Worm (Caenorhabditis elegans): ENCODE measurements around the gene cisd-1.

The cisd-1 gene

ce11 chrII:11476410-11476809 is 7.0 kb upstream of the cisd-1 start, which contains the start of gene W02B12.16:
Gene W02B12.16, minus strand, starts transcription at chrII:11476510.
- no peak for TF ChIP-seq nfya-1 (tag; optimal IDR thresholded peaks at IDR 0.05; ENCODE audit: borderline replicate concordance, insufficient read depth)
- no peak for TF ChIP-seq pha-4 (tag; optimal IDR thresholded peaks at IDR 0.05)
- TF ChIP-seq xnd-1 (tag; optimal IDR thresholded peaks at IDR 0.05) = no peak
- TF ChIP-seq ceh-40 (GFP tag; IDR thresholded peaks at IDR 0.05) = no peak
- no peak for TF ChIP-seq hsf-1 (GFP tag; IDR thresholded peaks at IDR 0.05)
- no peak for TF ChIP-seq ztf-25 (GFP tag; IDR thresholded peaks at IDR 0.05)
- no peak for TF ChIP-seq ceh-27 (GFP tag; optimal IDR thresholded peaks at IDR 0.05)

- TF ChIP-seq cebp-2 (GFP tag; IDR thresholded peaks at IDR 0.05) (no peak), mcd-1 (GFP tag; IDR thresholded peaks at IDR 0.05) (peak; percentile 88), ztf-26 (tag; optimal IDR thresholded peaks at IDR 0.05) (peak; percentile 44), sdz-38 (tag; optimal IDR thresholded peaks at IDR 0.05) (no peak), bed-2 (GFP tag; IDR thresholded peaks at IDR 0.05) (no peak), nfya-1 (tag; optimal IDR thresholded peaks at IDR 0.05; ENCODE audit: borderline replicate concordance, insufficient read depth) (no peak), egl-18 (GFP tag; IDR thresholded peaks at IDR 0.05) (0 out of 2 replicates have a peak, but pooled peaks have one; percentile 38), xnd-1 (tag; optimal IDR thresholded peaks at IDR 0.05) (peak; percentile 61), F57C9.4 (tag; optimal IDR thresholded peaks at IDR 0.05) (no peak), madf-6 (GFP tag; IDR thresholded peaks at IDR 0.05) (peak; percentile 91), hlh-12 (tag; optimal IDR thresholded peaks at IDR 0.05) (no peak), fkh-3 (tag; optimal IDR thresholded peaks at IDR 0.05) (no peak), F52B5.7 (tag; optimal IDR thresholded peaks at IDR 0.05) (no peak), athp-1 (tag; optimal IDR thresholded peaks at IDR 0.05) (no peak), F22D6.2 (tag; optimal IDR thresholded peaks at IDR 0.05) (peak; percentile 43), nhr-90 (tag; optimal IDR thresholded peaks at IDR 0.05) (no peak), attf-3 (GFP tag; conservative IDR thresholded peaks at IDR 0.05) (peak; percentile 69), aptf-3 (GFP tag; IDR thresholded peaks at IDR 0.05) (no peak), K11D2.4 (GFP tag; IDR thresholded peaks at IDR 0.05) (peak; percentile 83), C06A6.2 (GFP tag; conservative IDR thresholded peaks at IDR 0.05) (peak; percentile 69), F49E8.2 (tag; optimal IDR thresholded peaks at IDR 0.05; ENCODE audit: insufficient read depth) (peak; percentile 12), die-1 (tag; optimal IDR thresholded peaks at IDR 0.05) (peak; percentile 33), ztf-25 (GFP tag; IDR thresholded peaks at IDR 0.05) (no peak), ztf-28 (GFP tag; IDR thresholded peaks at IDR 0.05) (no peak), B0336.3 (GFP tag; IDR thresholded peaks at IDR 0.05) (peak; percentile 85), unc-62 (GFP tag; optimal IDR thresholded peaks at IDR 0.05) (no peak), gei-17 (GFP tag; optimal IDR thresholded peaks at IDR 0.05) (peak; percentile 64), chd-7 (tag; optimal IDR thresholded peaks at IDR 0.05) (peak; percentile 52), attf-6 (GFP tag; IDR thresholded peaks at IDR 0.05) (no peak), Y95B8A.8 (GFP tag; IDR thresholded peaks at IDR 0.05) (no peak), dpff-1 (tag; optimal IDR thresholded peaks at IDR 0.05) (no peak), F57A8.1 (GFP tag; optimal IDR thresholded peaks at IDR 0.05) (no peak), dox-1 (GFP tag; IDR thresholded peaks at IDR 0.05) (peak; percentile 89), Y56A3A.18 (GFP tag; IDR thresholded peaks at IDR 0.05) (peak; percentile 72; the same call in 1 of the 2 replicates), Y67H2A.10 (GFP tag; conservative IDR thresholded peaks at IDR 0.05) (no peak), attf-5 (GFP tag; optimal IDR thresholded peaks at IDR 0.05) (peak; percentile 78), B0035.1 (tag; optimal IDR thresholded peaks at IDR 0.05) (peak; percentile 9), snpc-1.1 (tag; optimal IDR thresholded peaks at IDR 0.05; ENCODE audit: insufficient read depth) (peak; percentile 39), bed-1 (GFP tag; IDR thresholded peaks at IDR 0.05) (no peak), Y79H2A.3 (GFP tag; conservative IDR thresholded peaks at IDR 0.05) (no peak), lir-1 (GFP tag; conservative IDR thresholded peaks at IDR 0.05) (0 out of 2 replicates have a peak, but pooled peaks have one; percentile 30), T07F8.4 (tag; optimal IDR thresholded peaks at IDR 0.05) (no peak)
Measured at ce11 chrII:11473525-11474181, 4.2 kb upstream of the cisd-1 start, which contains the start of the genes metl-1 and W02B12.11. Gene metl-1, minus strand, starts transcription at chrII:11473575. Gene W02B12.11, plus strand, starts transcription at chrII:11473861.

All from whole organism, young adult.